Worm (Caenorhabditis elegans) whole organism, L3 larva: ENCODE data around the gene C52G5.2.

Source experiments
- R02D3.7 ChIP-seq: fragments of 150-350 bp; optimal IDR thresholded peaks from 2 replicates; lab custom pipeline; 2014; ENCODE audit warnings: missing biosample characterization, missing genetic modification characterization
- ZK546.5 ChIP-seq: sonication (generic microtip); optimal IDR thresholded peaks from 2 replicates; lab custom pipeline; 2017; ENCODE audit warnings: missing biosample characterization, missing genetic modification characterization
- aly-2 ChIP-seq: fragments of 150-350 bp; optimal IDR thresholded peaks from 2 replicates; lab custom pipeline; 2014; ENCODE audit warnings: missing biosample characterization, missing genetic modification characterization
- ceh-16 ChIP-seq: sonication (generic microtip); optimal IDR thresholded peaks from 2 replicates; lab custom pipeline; 2017; ENCODE audit warnings: missing biosample characterization, missing genetic modification characterization
- ceh-28 ChIP-seq: fragments of 150-350 bp; optimal IDR thresholded peaks from 2 replicates; lab custom pipeline; 2014; ENCODE audit warnings: missing biosample characterization, missing genetic modification reagents, missing genetic modification characterization
- ceh-82 ChIP-seq: fragments of 150-350 bp; optimal IDR thresholded peaks from 2 replicates; lab custom pipeline; 2014; ENCODE audit warnings: missing biosample characterization, missing genetic modification characterization
- daf-12 ChIP-seq: fragments of 150-350 bp; optimal IDR thresholded peaks from 2 replicates; lab custom pipeline; 2014; ENCODE audit warnings: missing biosample characterization, missing genetic modification reagents, missing genetic modification characterization
- egl-27 ChIP-seq: sonication (generic microtip); optimal IDR thresholded peaks from 4 replicates; lab custom pipeline; 2017; ENCODE audit warnings: missing biosample characterization, missing genetic modification reagents, missing genetic modification characterization
- egl-5 ChIP-seq: fragments of 150-350 bp; optimal IDR thresholded peaks from 2 replicates; lab custom pipeline; 2017; ENCODE audit warnings: missing biosample characterization, missing genetic modification reagents, missing genetic modification characterization, inconsistent platforms
- elt-1 ChIP-seq: fragments of 150-350 bp; optimal IDR thresholded peaks from 2 replicates; lab custom pipeline; 2014; ENCODE audit warnings: missing biosample characterization, missing genetic modification characterization
- elt-2 ChIP-seq: sonication (generic microtip); optimal IDR thresholded peaks from 2 replicates; lab custom pipeline; 2016; ENCODE audit warnings: missing genetic modification reagents, mild to moderate bottlenecking, missing genetic modification characterization, missing compliant biosample characterization
- fkh-10 ChIP-seq: sonication (generic microtip); optimal IDR thresholded peaks from 2 replicates; lab custom pipeline; 2017; ENCODE audit warnings: missing biosample characterization, missing genetic modification reagents, missing genetic modification characterization
- fos-1 ChIP-seq: fragments of 150-350 bp; optimal IDR thresholded peaks from 2 replicates; lab custom pipeline; 2014; ENCODE audit warnings: missing biosample characterization, missing genetic modification characterization
- hmg-11 ChIP-seq: sonication (generic microtip); optimal IDR thresholded peaks from 2 replicates; lab custom pipeline; 2016; ENCODE audit warnings: missing genetic modification characterization, missing compliant biosample characterization
- jun-1 ChIP-seq: fragments of 150-350 bp; optimal IDR thresholded peaks from 2 replicates; lab custom pipeline; 2014; ENCODE audit warnings: missing biosample characterization, missing genetic modification reagents, missing genetic modification characterization
- lin-15B ChIP-seq: fragments of 150-350 bp; optimal IDR thresholded peaks from 2 replicates; lab custom pipeline; 2014; ENCODE audit warnings: missing biosample characterization, missing genetic modification characterization
- lin-39 ChIP-seq: fragments of 150-350 bp; optimal IDR thresholded peaks from 2 replicates; lab custom pipeline; 2018; ENCODE audit warnings: missing biosample characterization, missing genetic modification reagents, missing genetic modification characterization
- lsy-12 ChIP-seq: sonication (generic microtip); optimal IDR thresholded peaks from 2 replicates; lab custom pipeline; 2016; ENCODE audit warnings: mild to moderate bottlenecking, missing genetic modification characterization, missing compliant biosample characterization
- mdl-1 ChIP-seq: fragments of 150-350 bp; optimal IDR thresholded peaks from 2 replicates; lab custom pipeline; 2014; ENCODE audit warnings: missing biosample characterization, missing genetic modification characterization
- nfya-1 ChIP-seq: sonication (generic microtip); optimal IDR thresholded peaks from 2 replicates; lab custom pipeline; 2017; ENCODE audit warnings: missing genetic modification characterization, mild to moderate bottlenecking, missing compliant biosample characterization, antibody characterized with exemption, moderate library complexity; ENCODE audit not compliant: insufficient read depth
- nhr-11 ChIP-seq: fragments of 150-350 bp; optimal IDR thresholded peaks from 2 replicates; lab custom pipeline; 2014; ENCODE audit warnings: missing biosample characterization, missing genetic modification characterization
- nhr-12 ChIP-seq: fragments of 150-350 bp; optimal IDR thresholded peaks from 2 replicates; lab custom pipeline; 2014; ENCODE audit warnings: missing biosample characterization, missing genetic modification characterization
- nhr-23 ChIP-seq: fragments of 150-350 bp; optimal IDR thresholded peaks from 2 replicates; lab custom pipeline; 2014; ENCODE audit warnings: missing biosample characterization, missing genetic modification reagents, missing genetic modification characterization
- nhr-25 ChIP-seq: sonication (generic microtip); optimal IDR thresholded peaks from 2 replicates; lab custom pipeline; 2017; ENCODE audit warnings: missing biosample characterization, missing genetic modification characterization
- nhr-28 ChIP-seq: fragments of 150-350 bp; optimal IDR thresholded peaks from 2 replicates; lab custom pipeline; 2014; ENCODE audit warnings: missing biosample characterization, missing genetic modification characterization
- nhr-43 ChIP-seq: sonication (generic microtip); optimal IDR thresholded peaks from 2 replicates; lab custom pipeline; 2016; ENCODE audit warnings: mild to moderate bottlenecking, missing genetic modification characterization, missing compliant biosample characterization; ENCODE audit not compliant: poor library complexity, severe bottlenecking
- nhr-67 ChIP-seq: fragments of 150-350 bp; optimal IDR thresholded peaks from 2 replicates; lab custom pipeline; 2014; ENCODE audit warnings: missing biosample characterization, missing genetic modification characterization
- nhr-76 ChIP-seq: fragments of 150-350 bp; sonication (generic microtip); optimal IDR thresholded peaks from 5 replicates; lab custom pipeline; 2014; ENCODE audit warnings: missing biosample characterization, missing genetic modification characterization
- nhr-77 ChIP-seq: fragments of 150-350 bp; optimal IDR thresholded peaks from 2 replicates; lab custom pipeline; 2014; ENCODE audit warnings: missing biosample characterization, missing genetic modification characterization
- pha-4 ChIP-seq: fragments of 150-350 bp; optimal IDR thresholded peaks from 2 replicates; lab custom pipeline; 2014; ENCODE audit warnings: missing biosample characterization, missing genetic modification reagents, missing genetic modification characterization
- skn-1 ChIP-seq: fragments of 150-350 bp; optimal IDR thresholded peaks from 2 replicates; lab custom pipeline; 2014; ENCODE audit warnings: missing biosample characterization, missing genetic modification characterization
- snpc-4 ChIP-seq: fragments of 150-350 bp; optimal IDR thresholded peaks from 2 replicates; lab custom pipeline; 2014; ENCODE audit warnings: missing biosample characterization, missing genetic modification characterization
- tbx-2 ChIP-seq: sonication (generic microtip); optimal IDR thresholded peaks from 2 replicates; lab custom pipeline; 2016; ENCODE audit warnings: mild to moderate bottlenecking, missing genetic modification characterization, missing compliant biosample characterization
- unc-39 ChIP-seq: sonication (generic microtip); optimal IDR thresholded peaks from 4 replicates; lab custom pipeline; 2017; ENCODE audit warnings: missing biosample characterization, missing genetic modification characterization
- unc-62 ChIP-seq: fragments of 150-350 bp; sonication (generic microtip); optimal IDR thresholded peaks from 4 replicates; lab custom pipeline; 2014; ENCODE audit warnings: missing biosample characterization, missing genetic modification reagents, missing genetic modification characterization
- ztf-11 ChIP-seq: fragments of 150-350 bp; optimal IDR thresholded peaks from 2 replicates; lab custom pipeline; 2014; ENCODE audit warnings: missing biosample characterization, missing genetic modification characterization

Gene C52G5.2

DNA sequence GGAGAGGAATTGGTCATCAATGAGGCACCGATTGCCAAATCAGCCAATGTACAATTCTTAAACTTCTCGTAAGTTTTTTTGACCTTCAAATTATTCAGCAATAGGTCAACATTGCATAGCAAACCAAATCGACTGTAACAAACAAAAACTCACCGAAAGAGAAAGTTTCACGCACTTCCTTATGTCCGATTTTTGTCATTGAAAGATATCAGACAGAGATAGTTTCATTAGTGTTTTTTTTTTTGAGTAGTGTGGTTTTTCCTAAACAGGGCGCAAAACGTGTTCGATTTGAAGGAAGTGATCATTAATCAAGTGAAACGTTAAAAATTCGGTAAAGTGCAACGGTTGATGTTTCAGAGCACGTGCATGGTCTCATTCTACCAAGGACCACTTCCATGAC is 1.1 kb downstream of the C52G5.2 start (continued):
- TF ChIP-seq jun-1 (tag; lab: Kevin White, UChicago): no peak
- TF ChIP-seq nhr-67 (tag; lab: Kevin White, UChicago): no peak
- peak; percentile 84 for TF ChIP-seq nhr-23 (tag; lab: Kevin White, UChicago)
- peak; percentile 21 for TF ChIP-seq egl-27 (tag; lab: Kevin White, UChicago)
- peak; percentile 92 for TF ChIP-seq nhr-25 (tag; lab: Kevin White, UChicago)
- TF ChIP-seq nhr-76 (tag; lab: Kevin White, UChicago): no peak
- no peak for TF ChIP-seq fos-1 (tag; lab: Kevin White, UChicago)
- TF ChIP-seq nhr-28 (tag; lab: Kevin White, UChicago): no peak
- TF ChIP-seq ZK546.5 (tag; lab: Kevin White, UChicago): no peak
- no peak for TF ChIP-seq R02D3.7 (tag; lab: Kevin White, UChicago)
- no peak for TF ChIP-seq unc-39 (tag; lab: Kevin White, UChicago)

DNA sequence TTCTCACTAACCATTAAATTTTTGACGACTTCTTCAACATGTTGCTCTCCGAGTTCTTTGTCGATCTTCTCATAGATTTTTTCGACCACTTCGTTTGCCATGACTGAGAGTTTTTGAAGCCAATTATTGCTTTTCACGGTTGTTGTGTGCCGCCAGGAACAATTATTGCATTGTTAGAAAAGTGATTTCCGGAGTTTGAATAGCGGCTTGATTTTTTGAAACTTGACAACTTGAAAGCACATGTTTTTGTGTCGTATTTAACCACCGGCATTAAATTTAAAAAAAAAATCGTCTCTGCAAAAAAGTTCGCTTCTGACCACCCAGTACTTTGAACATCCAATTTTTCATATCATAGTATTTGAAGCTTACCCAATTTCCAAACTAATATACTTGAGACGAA is 2.9 kb downstream of the C52G5.2 start, which contains the start of gene C52G5.3:
TSS of gene C52G5.3 (minus strand) at position 101 of the 400 bp plus-strand sequence.
- TF ChIP-seq nhr-11 (tag; lab: Kevin White, UChicago) (no peak), unc-62 (no peak), tbx-2 (tag; lab: Kevin White, UChicago) (no peak), ZK546.5 (tag; lab: Kevin White, UChicago) (no peak), ceh-28 (tag; lab: Kevin White, UChicago) (no peak), nhr-67 (tag; lab: Kevin White, UChicago) (no peak), hmg-11 (no peak), lin-15B (no peak), lin-39 (tag; lab: Kevin White, UChicago) (no peak), nhr-76 (tag; lab: Kevin White, UChicago) (no peak), ztf-11 (tag; lab: Kevin White, UChicago) (no peak), snpc-4 (tag; lab: Kevin White, UChicago) (no peak), egl-5 (tag; lab: Kevin White, UChicago) (no peak), skn-1 (tag; lab: Kevin White, UChicago) (no peak)

DNA sequence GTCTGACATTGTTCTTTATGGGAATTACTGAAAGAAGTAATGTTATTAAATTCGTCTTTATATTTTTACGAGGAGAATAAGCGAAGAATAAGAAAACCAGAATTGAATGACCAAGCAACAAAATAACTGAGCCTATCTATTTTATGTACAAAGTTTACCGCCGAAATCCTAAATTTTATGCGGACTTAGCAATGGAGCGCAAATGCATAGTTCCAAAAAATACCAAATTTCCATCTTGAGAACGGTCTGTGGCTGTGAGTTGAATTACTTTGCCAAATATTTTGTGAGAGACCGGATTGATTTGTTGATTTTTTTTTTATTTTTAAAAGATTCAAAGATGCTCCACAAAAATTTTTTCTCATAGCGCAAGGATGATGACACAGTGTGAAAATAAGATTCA is 9.5 kb downstream of the C52G5.2 start, which contains the start of gene chd-3:
TSS of gene chd-3 (minus strand) at position 27 of the 400 bp plus-strand sequence.
- TF ChIP-seq daf-12 (tag; lab: Kevin White, UChicago) (no peak), lin-15B (no peak), ceh-28 (tag; lab: Kevin White, UChicago) (no peak), aly-2 (tag; lab: Kevin White, UChicago) (no peak), nhr-12 (tag; lab: Kevin White, UChicago) (no peak), lin-39 (tag; lab: Kevin White, UChicago) (no peak), nfya-1 (tag; lab: Kevin White, UChicago) (no peak), egl-5 (tag; lab: Kevin White, UChicago) (no peak), nhr-43 (tag; lab: Kevin White, UChicago) (no peak), snpc-4 (tag; lab: Kevin White, UChicago) (no peak), jun-1 (tag; lab: Kevin White, UChicago) (no peak), ceh-16 (no peak), nhr-67 (tag; lab: Kevin White, UChicago) (no peak), lsy-12 (tag; lab: Kevin White, UChicago) (no peak), R02D3.7 (tag; lab: Kevin White, UChicago) (no peak), nhr-76 (tag; lab: Kevin White, UChicago) (no peak), tbx-2 (tag; lab: Kevin White, UChicago) (no peak), mdl-1 (tag; lab: Kevin White, UChicago) (no peak), ZK546.5 (tag; lab: Kevin White, UChicago) (no peak), fkh-10 (no peak)

DNA sequence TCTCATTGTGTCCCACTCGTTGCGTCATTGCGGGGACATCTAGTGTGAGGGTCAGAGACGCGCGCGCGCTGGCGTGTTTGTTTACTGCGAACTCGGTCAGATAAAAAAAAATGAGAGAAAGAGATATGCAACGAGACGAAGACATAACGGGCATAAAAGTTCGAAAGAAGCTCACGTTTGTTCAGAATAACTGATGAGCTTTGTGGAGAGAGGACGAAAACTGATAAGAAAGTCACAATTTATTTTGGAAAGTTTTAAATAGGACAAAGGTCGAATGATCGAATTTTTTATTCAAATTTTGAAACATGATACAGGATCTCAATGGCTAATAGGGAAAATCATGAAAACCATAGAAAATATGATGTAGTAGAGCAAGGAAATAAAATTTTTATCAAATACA is 10.0 kb downstream of the C52G5.2 start:
- TF ChIP-seq nhr-28 (tag; lab: Kevin White, UChicago): no peak
- TF ChIP-seq nhr-23 (tag; lab: Kevin White, UChicago): peak; percentile 33
- TF ChIP-seq ztf-11 (tag; lab: Kevin White, UChicago): no peak
- no peak for TF ChIP-seq egl-27 (tag; lab: Kevin White, UChicago)
- peak; percentile 45 for TF ChIP-seq elt-2
- TF ChIP-seq pha-4 (tag; lab: Kevin White, UChicago): peak; percentile 40
- TF ChIP-seq nhr-77 (tag; lab: Kevin White, UChicago): no peak
- TF ChIP-seq jun-1 (tag; lab: Kevin White, UChicago): no peak
- TF ChIP-seq nfya-1 (tag; lab: Kevin White, UChicago): peak; percentile 23
- TF ChIP-seq lin-39 (tag; lab: Kevin White, UChicago): peak; percentile 8
- no peak for TF ChIP-seq elt-1
- TF ChIP-seq ceh-82 (tag; lab: Kevin White, UChicago): no peak
